Fruit fly (Drosophila melanogaster) Kc167 (cell line): ENCODE results near the gene CG34179.

ENCODE experiments used
- Myc ChIP-seq: fragments of >200 bp; optimal IDR thresholded peaks from 2 replicates; lab custom pipeline; 2017; ENCODE audit warnings: missing external identifiers
- Sin3A ChIP-seq: fragments of >200 bp; optimal IDR thresholded peaks from 2 replicates; lab custom pipeline; 2018; ENCODE audit warnings: missing external identifiers
- h ChIP-seq: fragments of >200 bp; optimal IDR thresholded peaks from 3 replicates; lab custom pipeline; 2018; ENCODE audit warnings: missing external identifiers
- insv ChIP-seq: fragments of >200 bp; optimal IDR thresholded peaks from 3 replicates; lab custom pipeline; 2018; ENCODE audit warnings: missing external identifiers
- psq ChIP-seq: fragments of >200 bp; optimal IDR thresholded peaks from 2 replicates; lab custom pipeline; 2017; ENCODE audit warnings: missing external identifiers
- ttk ChIP-seq: sonication (Bioruptor generic); optimal IDR thresholded peaks from 2 replicates; lab custom pipeline; 2017; ENCODE audit warnings: missing external identifiers

DNA sequence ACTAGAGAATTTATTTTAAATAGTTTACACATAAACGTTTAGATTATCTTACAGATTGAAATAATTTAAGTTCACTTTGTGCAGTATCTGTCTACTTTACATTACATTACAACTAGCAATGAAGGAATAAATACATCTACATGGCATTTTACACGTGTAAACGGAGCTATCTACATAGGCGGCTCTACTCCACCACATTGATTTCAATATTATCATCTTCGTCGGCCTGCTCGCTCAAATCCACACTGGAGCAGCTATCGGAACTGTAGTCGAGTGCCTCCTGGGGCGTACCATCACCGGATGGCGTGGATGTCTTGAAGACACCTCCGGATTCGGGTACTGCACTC is 35.5 kb downstream of the CG34179 start:
- TF ChIP-seq insv (lab: Kevin White, UChicago): no peak
- no peak for TF ChIP-seq psq
- no peak for TF ChIP-seq h (lab: Kevin White, UChicago)
- no peak for TF ChIP-seq Myc
- TF ChIP-seq ttk (lab: Kevin White, UChicago): no peak
- no peak for TF ChIP-seq Sin3A (lab: Kevin White, UChicago)
